Fruit fly (Drosophila melanogaster) whole organism, pupa: Measurements from ENCODE around the gene CG4593.

Source experiments
- CG10348 ChIP-seq: fragments of 200-800 bp; sonication (Bioruptor generic); IDR thresholded peaks from 2 replicates; pipeline ENCODE4 v1.3.6; 2022; ENCODE audit warnings: missing biosample characterization, missing genetic modification characterization
- CG12605 ChIP-seq: fragments of 200-800 bp; sonication (Bioruptor generic); IDR thresholded peaks from 2 replicates; pipeline ENCODE4 v1.3.6; 2022; ENCODE audit warnings: missing biosample characterization, missing genetic modification characterization
- CG13204 ChIP-seq: fragments of 200-800 bp; sonication (Bioruptor generic); optimal IDR thresholded peaks from 2 replicates; lab custom pipeline; 2018; ENCODE audit warnings: missing biosample characterization, mild to moderate bottlenecking, missing genetic modification characterization, moderate library complexity
- CG14655 ChIP-seq: fragments of 200-800 bp; sonication (Bioruptor generic); optimal IDR thresholded peaks from 3 replicates; lab custom pipeline; 2017; ENCODE audit warnings: mild to moderate bottlenecking, missing biosample characterization, missing genetic modification reagents, missing genetic modification characterization
- CG15710 ChIP-seq: fragments of 200-800 bp; sonication (Bioruptor generic); optimal IDR thresholded peaks from 2 replicates; lab custom pipeline; 2018; ENCODE audit warnings: missing biosample characterization, mild to moderate bottlenecking, missing genetic modification characterization, moderate library complexity
- CG17806 ChIP-seq: fragments of 200-800 bp; sonication (Bioruptor generic); optimal IDR thresholded peaks from 2 replicates; lab custom pipeline; 2018; ENCODE audit warnings: missing biosample characterization, mild to moderate bottlenecking, missing genetic modification characterization, moderate library complexity
- CG32121 ChIP-seq: fragments of 200-800 bp; sonication (Bioruptor generic); IDR thresholded peaks from 2 replicates; pipeline ENCODE4 v1.3.6; 2022; ENCODE audit warnings: missing biosample characterization, missing genetic modification characterization
- CG34367 ChIP-seq: fragments of 200-800 bp; sonication (Bioruptor generic); optimal IDR thresholded peaks from 2 replicates; lab custom pipeline; 2018; ENCODE audit warnings: missing biosample characterization, mild to moderate bottlenecking, missing genetic modification characterization
- CG4496 ChIP-seq: fragments of 200-800 bp; sonication (Bioruptor generic); IDR thresholded peaks from 3 replicates; pipeline ENCODE4 v1.3.6; 2022; ENCODE audit warnings: missing biosample characterization, missing genetic modification characterization
- CG8159 ChIP-seq: fragments of 200-800 bp; sonication (Bioruptor generic); optimal IDR thresholded peaks from 3 replicates; lab custom pipeline; 2018; ENCODE audit warnings: missing biosample characterization, mild to moderate bottlenecking, missing genetic modification characterization, moderate library complexity
- CG8301 ChIP-seq: fragments of 200-800 bp; sonication (Bioruptor generic); optimal IDR thresholded peaks from 2 replicates; lab custom pipeline; 2018; ENCODE audit warnings: missing biosample characterization, mild to moderate bottlenecking, missing genetic modification characterization
- CG9948 ChIP-seq: fragments of 200-800 bp; sonication (Bioruptor generic); optimal IDR thresholded peaks from 2 replicates; lab custom pipeline; 2018; ENCODE audit warnings: missing biosample characterization, mild to moderate bottlenecking, missing genetic modification characterization, moderate library complexity
- D1 ChIP-seq: fragments of 200-800 bp; sonication (Bioruptor generic); optimal IDR thresholded peaks from 2 replicates; lab custom pipeline; 2018; ENCODE audit warnings: missing biosample characterization, mild to moderate bottlenecking, missing genetic modification characterization, moderate library complexity
- EcR ChIP-seq: fragments of 200-800 bp; sonication (Bioruptor generic); optimal IDR thresholded peaks from 3 replicates; lab custom pipeline; 2019; ENCODE audit warnings: missing biosample characterization, missing genetic modification characterization, mild to moderate bottlenecking, moderate library complexity, missing genetic modification reagents
- Ets98B ChIP-seq: fragments of 200-800 bp; sonication (Bioruptor generic); IDR thresholded peaks from 2 replicates; pipeline ENCODE4 v1.3.6; 2022; ENCODE audit warnings: missing biosample characterization, missing genetic modification characterization
- Pif1A ChIP-seq: fragments of 200-800 bp; sonication (Bioruptor generic); optimal IDR thresholded peaks from 3 replicates; lab custom pipeline; 2016; ENCODE audit warnings: missing biosample characterization, missing genetic modification characterization
- Pif1B ChIP-seq: fragments of 200-800 bp; sonication (Bioruptor generic); optimal IDR thresholded peaks from 3 replicates; lab custom pipeline; 2016; ENCODE audit warnings: missing biosample characterization, missing genetic modification characterization
- Snoo ChIP-seq: fragments of 200-800 bp; sonication (Bioruptor generic); optimal IDR thresholded peaks from 3 replicates; lab custom pipeline; 2017; ENCODE audit warnings: missing biosample characterization, mild to moderate bottlenecking, missing genetic modification characterization, inconsistent platforms
- fd96Ca ChIP-seq: fragments of 200-800 bp; sonication (Bioruptor generic); IDR thresholded peaks from 3 replicates; pipeline ENCODE4 v1.3.6; 2022; ENCODE audit warnings: missing biosample characterization, missing genetic modification characterization
- gl ChIP-seq: fragments of 200-800 bp; sonication (Bioruptor generic); optimal IDR thresholded peaks from 2 replicates; lab custom pipeline; 2018; ENCODE audit warnings: missing biosample characterization, mild to moderate bottlenecking, missing genetic modification characterization
- rn ChIP-seq: fragments of 200-800 bp; sonication (Bioruptor generic); IDR thresholded peaks from 2 replicates; pipeline ENCODE4 v1.3.6; 2022; ENCODE audit warnings: missing biosample characterization, missing genetic modification characterization

Gene CG4593

dm6 chrX:6982705-6983384, 30.8 kb upstream of the CG4593 start:
- TF ChIP-seq CG17806 (tag; lab: Kevin White, UChicago) (no peak), CG4496 (GFP tag; lab: Robert Waterston, UW) (no peak), EcR (GFP tag; lab: Kevin White, UChicago) (no peak), CG8301 (tag; lab: Kevin White, UChicago) (no peak)
- TF ChIP-seq, all 21 proteins: peak for 0

dm6 chrX:6983500-6984320, 30.0 kb upstream of the CG4593 start:
- TF ChIP-seq CG12605 (peak; percentile 58), EcR (GFP tag; lab: Kevin White, UChicago) (peak; percentile 50), CG15710 (tag; lab: Kevin White, UChicago) (peak; percentile 71), gl (tag; lab: Kevin White, UChicago) (no peak), Ets98B (GFP tag; lab: Robert Waterston, UW) (no peak), CG13204 (peak; percentile 30), CG8301 (tag; lab: Kevin White, UChicago) (peak; percentile 27), Pif1A (GFP tag; lab: Kevin White, UChicago) (peak; percentile 39), CG4496 (GFP tag; lab: Robert Waterston, UW) (peak; percentile 58; the same call in 2 of the 3 replicates), CG34367 (tag; lab: Kevin White, UChicago) (peak; percentile 43), Snoo (peak; percentile 71), D1 (tag; lab: Kevin White, UChicago) (no peak), CG32121 (GFP tag; lab: Robert Waterston, UW) (no peak), rn (GFP tag; lab: Robert Waterston, UW) (no peak), CG17806 (tag; lab: Kevin White, UChicago) (peak; percentile 70), CG14655 (GFP tag; lab: Kevin White, UChicago) (peak; percentile 66), fd96Ca (GFP tag; lab: Robert Waterston, UW) (no peak), CG10348 (GFP tag; lab: Robert Waterston, UW) (no peak), CG8159 (peak; percentile 78), Pif1B (GFP tag; lab: Kevin White, UChicago) (peak; percentile 42), CG9948 (peak; percentile 70)

DNA sequence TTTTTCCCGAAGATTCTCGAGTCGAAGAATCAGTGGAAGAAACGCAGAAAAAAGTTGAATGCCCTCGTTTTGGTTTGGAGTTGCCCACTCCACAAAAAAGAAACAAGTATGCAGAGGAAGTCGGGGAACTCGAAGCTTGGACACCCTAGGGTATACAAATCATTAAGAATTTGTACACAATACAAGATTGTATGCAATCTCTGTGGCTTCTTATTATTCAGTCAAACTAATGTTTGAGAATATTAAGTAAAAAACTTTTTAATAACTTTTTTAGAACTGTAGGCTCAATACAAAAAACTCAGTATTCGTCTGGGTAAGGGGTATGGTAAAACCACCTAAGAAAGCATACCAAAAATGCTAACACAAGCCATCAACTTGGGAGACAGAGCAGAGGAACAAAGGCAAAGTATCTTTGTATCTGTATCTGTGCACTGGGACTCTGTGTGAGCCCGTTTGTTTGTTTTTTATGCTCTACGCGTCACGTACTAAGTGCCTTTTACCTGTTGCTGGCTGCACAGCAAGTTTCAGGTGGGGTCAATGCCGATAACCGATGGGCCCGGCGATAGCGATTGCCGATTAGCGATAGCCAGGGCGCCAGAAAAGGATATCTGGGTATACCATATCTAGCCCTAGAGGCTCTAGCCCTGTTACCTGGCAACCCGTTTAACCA, 28.4 kb upstream of the CG4593 start:
- TF ChIP-seq CG4496 (GFP tag; lab: Robert Waterston, UW), result peak; percentile 80; the same call in 2 of the 3 replicates
- TF ChIP-seq CG8159, result peak; percentile 86
- TF ChIP-seq CG34367 (tag; lab: Kevin White, UChicago), result peak; percentile 87
- TF ChIP-seq CG13204, result peak; percentile 49
- TF ChIP-seq CG8301 (tag; lab: Kevin White, UChicago), result peak; percentile 85
- peak; percentile 60; the same call in 2 of the 3 replicates for TF ChIP-seq fd96Ca (GFP tag; lab: Robert Waterston, UW)
- TF ChIP-seq D1 (tag; lab: Kevin White, UChicago), result peak; percentile 54
- peak; percentile 90 for TF ChIP-seq CG14655 (GFP tag; lab: Kevin White, UChicago)
- TF ChIP-seq CG17806 (tag; lab: Kevin White, UChicago), result peak; percentile 84
- TF ChIP-seq CG32121 (GFP tag; lab: Robert Waterston, UW), result peak; percentile 54
- peak; percentile 56 for TF ChIP-seq rn (GFP tag; lab: Robert Waterston, UW)
- TF ChIP-seq CG9948, result peak; percentile 87
- TF ChIP-seq Pif1B (GFP tag; lab: Kevin White, UChicago), result peak; percentile 93
- TF ChIP-seq CG10348 (GFP tag; lab: Robert Waterston, UW), result no peak
- TF ChIP-seq EcR (GFP tag; lab: Kevin White, UChicago), result peak; percentile 98
- TF ChIP-seq gl (tag; lab: Kevin White, UChicago), result peak; percentile 53
- peak; percentile 88 for TF ChIP-seq CG15710 (tag; lab: Kevin White, UChicago)
- TF ChIP-seq CG12605, result no peak; the same call in none of the 2 replicates
- TF ChIP-seq Ets98B (GFP tag; lab: Robert Waterston, UW), result peak; percentile 64
- TF ChIP-seq Snoo, result peak; percentile 90
- peak; percentile 89 for TF ChIP-seq Pif1A (GFP tag; lab: Kevin White, UChicago)

DNA sequence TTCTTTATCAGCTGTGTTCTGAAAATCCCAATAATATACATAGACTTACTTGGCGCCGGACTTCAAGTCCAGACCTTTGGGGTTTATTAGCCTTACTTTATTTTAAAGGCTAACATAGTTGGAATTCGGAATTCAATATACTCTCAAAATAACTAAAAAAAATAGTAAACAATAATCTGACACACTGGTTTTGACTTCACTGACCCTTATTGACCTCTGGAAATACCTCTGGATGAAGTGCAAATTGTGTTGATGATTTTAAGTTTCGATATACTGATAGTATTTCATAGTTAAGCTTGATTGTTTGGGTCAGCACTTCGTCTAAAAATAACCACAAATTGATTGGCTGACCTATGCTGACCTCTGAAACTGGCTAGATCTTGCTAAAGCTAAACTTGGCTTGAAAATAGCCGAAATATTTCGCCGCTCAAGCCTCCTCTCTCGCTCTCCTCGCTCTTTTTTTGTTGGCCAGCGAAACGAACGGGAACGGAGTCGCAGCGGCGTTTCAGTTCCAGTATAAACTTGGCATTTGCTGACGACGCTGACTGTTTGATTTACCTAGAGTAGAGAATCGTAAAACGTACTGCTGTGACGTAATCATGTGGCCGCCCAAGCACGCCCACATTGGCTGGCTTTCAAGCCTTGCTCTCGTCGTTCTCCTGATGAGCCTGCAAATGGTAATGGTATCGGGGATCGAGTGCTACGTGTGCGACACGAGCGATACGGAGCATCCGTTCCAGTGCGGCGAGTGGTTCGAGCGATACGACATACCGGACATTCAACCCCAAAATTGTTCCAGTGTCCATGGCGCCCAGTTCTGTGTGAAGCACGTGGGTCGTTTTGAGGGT, 27.5 kb upstream of the CG4593 start, which contains the start of gene bou:
Gene bou (plus strand): TSS at position 507 of the 848 bp plus-strand sequence.
- TF ChIP-seq Ets98B (GFP tag; lab: Robert Waterston, UW), result no peak
- TF ChIP-seq CG8159, result peak; percentile 10
- peak; percentile 24 for TF ChIP-seq CG14655 (GFP tag; lab: Kevin White, UChicago)
